Worm (Caenorhabditis elegans) whole organism, L1 larva: ENCODE measurements around the gene T20B12.7.
A peak's percentile ranks its signal among the peaks of the same experiment; 100 is the strongest.

ENCODE experiments used
- dpl-1 ChIP-seq, 3 experiments: fragments of 150-350 bp in 2 of 3; sonication (generic microtip) in 1 of 3; optimal IDR thresholded peaks; 2 replicates each; lab custom pipeline; 2014 to 2017; ENCODE audit warnings: missing biosample characterization in 3 of 3, missing genetic modification characterization in 3 of 3, missing genetic modification reagents in 3 of 3
- elt-2 ChIP-seq: sonication (generic microtip); optimal IDR thresholded peaks from 2 replicates; lab custom pipeline; 2016; ENCODE audit warnings: missing genetic modification characterization, mild to moderate bottlenecking, inconsistent platforms, missing compliant biosample characterization, missing genetic modification reagents

- TF ChIP-seq dpl-1 (GFP tag; optimal IDR thresholded peaks at IDR 0.05; lab: Kevin White, UChicago) (peak; percentile 66 to 74 (median 70)), elt-2 (tag; lab: Kevin White, UChicago) (no peak)
These were observed 42.6 kb downstream of the T20B12.7 start, which contains the start of gene gsp-2 for ce11 chrIII:7336214-7336613.
